Worm (Caenorhabditis elegans) whole organism, L4 larva: ENCODE data around the gene ugt-9.

Experiments
- F49E8.2 ChIP-seq: sonication (generic microtip); optimal IDR thresholded peaks from 2 replicates; lab custom pipeline; 2016; ENCODE audit warnings: missing compliant biosample characterization, mild to moderate bottlenecking, missing genetic modification characterization, borderline replicate concordance
- R02D3.7 ChIP-seq: fragments of 150-350 bp; sonication (generic microtip); optimal IDR thresholded peaks from 3 replicates; lab custom pipeline; 2014; ENCODE audit warnings: missing biosample characterization, missing genetic modification characterization
- T26A8.4 ChIP-seq: fragments of 200-800 bp; sonication (Bioruptor generic); IDR thresholded peaks from 2 replicates; pipeline ENCODE4 v1.3.6; 2022; ENCODE audit warnings: missing genetic modification characterization, missing compliant biosample characterization
- Y48G9A.11 ChIP-seq: fragments of 200-800 bp; sonication (Bioruptor generic); IDR thresholded peaks from 2 replicates; pipeline ENCODE4 v1.3.6; 2022; ENCODE audit warnings: missing genetic modification reagents, missing genetic modification characterization, missing compliant biosample characterization
- Y5F2A.4 ChIP-seq: fragments of 200-800 bp; sonication (Bioruptor generic); optimal IDR thresholded peaks from 2 replicates; lab custom pipeline; 2018; ENCODE audit warnings: mild to moderate bottlenecking, missing genetic modification characterization, missing compliant biosample characterization
- Y75B8A.6 ChIP-seq: fragments of 200-800 bp; sonication (Bioruptor generic); IDR thresholded peaks from 2 replicates; pipeline ENCODE4 v1.3.6; 2022; ENCODE audit warnings: missing genetic modification reagents, missing genetic modification characterization, missing compliant biosample characterization
- ZK546.5 ChIP-seq, 2 experiments: sonication (generic microtip); optimal IDR thresholded peaks; 2 replicates each; lab custom pipeline; 2017; ENCODE audit warnings: missing biosample characterization in 2 of 2, missing genetic modification characterization in 2 of 2
- arid-1 ChIP-seq: fragments of 200-800 bp; sonication (Bioruptor generic); conservative IDR thresholded peaks from 2 replicates; pipeline ENCODE4 v1.3.6; 2022; ENCODE audit warnings: missing genetic modification reagents, missing genetic modification characterization, missing compliant biosample characterization
- ceh-20 ChIP-seq: fragments of 200-800 bp; sonication (Bioruptor generic); IDR thresholded peaks from 2 replicates; pipeline ENCODE4 v1.3.6; 2022; ENCODE audit warnings: missing genetic modification reagents, missing genetic modification characterization, missing compliant biosample characterization
- ceh-28 ChIP-seq: fragments of 150-350 bp; optimal IDR thresholded peaks from 2 replicates; lab custom pipeline; 2014; ENCODE audit warnings: missing biosample characterization, missing genetic modification reagents, missing genetic modification characterization
- ceh-44 ChIP-seq: fragments of 200-800 bp; sonication (Bioruptor generic); IDR thresholded peaks from 2 replicates; pipeline ENCODE4 v1.3.6; 2022; ENCODE audit warnings: missing genetic modification reagents, missing genetic modification characterization, missing compliant biosample characterization
- ces-1 ChIP-seq: fragments of 150-350 bp; sonication (generic microtip); optimal IDR thresholded peaks from 4 replicates; lab custom pipeline; 2014; ENCODE audit warnings: missing biosample characterization, missing genetic modification reagents, missing genetic modification characterization
- daf-16 ChIP-seq, 3 experiments: sonication (generic microtip); optimal IDR thresholded peaks; 2 replicates each; lab custom pipeline; 2016 to 2017; ENCODE audit warnings: missing genetic modification characterization in 3 of 3, missing genetic modification reagents in 3 of 3, mild to moderate bottlenecking in 2 of 3, missing compliant biosample characterization in 2 of 3, missing biosample characterization in 1 of 3, moderate library complexity in 1 of 3
- daf-8 ChIP-seq: fragments of 200-800 bp; sonication (Bioruptor generic); IDR thresholded peaks from 2 replicates; pipeline ENCODE4 v1.3.6; 2022; ENCODE audit warnings: missing genetic modification characterization, missing compliant biosample characterization
- dmd-6 ChIP-seq: fragments of 200-800 bp; sonication (Bioruptor generic); IDR thresholded peaks from 2 replicates; pipeline ENCODE4 v1.3.6; 2022; ENCODE audit warnings: missing genetic modification reagents, missing genetic modification characterization, missing compliant biosample characterization
- dmd-9 ChIP-seq: fragments of 200-800 bp; sonication (Bioruptor generic); IDR thresholded peaks from 2 replicates; pipeline ENCODE4 v1.3.6; 2022; ENCODE audit warnings: missing genetic modification reagents, missing genetic modification characterization, missing compliant biosample characterization
- duxl-1 ChIP-seq: sonication (generic microtip); optimal IDR thresholded peaks from 2 replicates; lab custom pipeline; 2016; ENCODE audit warnings: mild to moderate bottlenecking, missing genetic modification characterization, moderate library complexity, missing compliant biosample characterization; ENCODE audit not compliant: poor library complexity
- dve-1 ChIP-seq: sonication (generic microtip); optimal IDR thresholded peaks from 2 replicates; lab custom pipeline; 2017; ENCODE audit warnings: antibody characterized with exemption, mild to moderate bottlenecking, missing genetic modification characterization, missing compliant biosample characterization; ENCODE audit not compliant: insufficient read depth
- fkh-10 ChIP-seq: fragments of 150-350 bp; optimal IDR thresholded peaks from 2 replicates; lab custom pipeline; 2014; ENCODE audit warnings: missing biosample characterization, missing genetic modification reagents, missing genetic modification characterization
- fos-1 ChIP-seq: fragments of 150-350 bp; optimal IDR thresholded peaks from 2 replicates; lab custom pipeline; 2014; ENCODE audit warnings: missing biosample characterization, missing genetic modification characterization
- hlh-11 ChIP-seq: fragments of 200-800 bp; sonication (Bioruptor generic); optimal IDR thresholded peaks from 2 replicates; lab custom pipeline; 2018; ENCODE audit warnings: mild to moderate bottlenecking, missing genetic modification characterization, missing compliant biosample characterization
- hlh-30 ChIP-seq: sonication (generic microtip); optimal IDR thresholded peaks from 2 replicates; lab custom pipeline; 2017; ENCODE audit warnings: antibody characterized with exemption, mild to moderate bottlenecking, missing genetic modification characterization, missing compliant biosample characterization; ENCODE audit not compliant: insufficient read depth
- lin-13 ChIP-seq: fragments of 150-350 bp; optimal IDR thresholded peaks from 2 replicates; lab custom pipeline; 2014; ENCODE audit warnings: missing biosample characterization, missing genetic modification reagents, missing genetic modification characterization
- lin-38 ChIP-seq: fragments of 200-800 bp; sonication (Bioruptor generic); IDR thresholded peaks from 2 replicates; pipeline ENCODE4 v1.3.6; 2022; ENCODE audit warnings: missing genetic modification reagents, missing genetic modification characterization, missing compliant biosample characterization
- madf-5 ChIP-seq, 2 experiments: fragments of 200-800 bp; sonication (Bioruptor generic); IDR thresholded peaks; 2 replicates each; pipeline ENCODE4 v1.3.6; 2022; ENCODE audit warnings: missing compliant biosample characterization in 2 of 2, missing genetic modification characterization in 2 of 2
- mdl-1 ChIP-seq, 2 experiments: fragments of 150-350 bp in 1 of 2; sonication (generic microtip) in 1 of 2; optimal IDR thresholded peaks; 2 replicates each; lab custom pipeline; 2014 to 2017; ENCODE audit warnings: missing biosample characterization in 2 of 2, missing genetic modification characterization in 2 of 2
- mep-1 ChIP-seq: fragments of 150-350 bp; sonication (generic microtip); optimal IDR thresholded peaks from 3 replicates; lab custom pipeline; 2014; ENCODE audit warnings: missing biosample characterization, missing genetic modification characterization
- nhr-102 ChIP-seq: sonication (generic microtip); optimal IDR thresholded peaks from 2 replicates; lab custom pipeline; 2016; ENCODE audit warnings: mild to moderate bottlenecking, missing genetic modification characterization, moderate library complexity, missing compliant biosample characterization
- nhr-25 ChIP-seq: sonication (generic microtip); optimal IDR thresholded peaks from 2 replicates; lab custom pipeline; 2017; ENCODE audit warnings: missing genetic modification characterization, mild to moderate bottlenecking, missing compliant biosample characterization, antibody characterized with exemption, moderate library complexity, borderline replicate concordance; ENCODE audit not compliant: insufficient read depth
- nhr-28 ChIP-seq: fragments of 150-350 bp; optimal IDR thresholded peaks from 2 replicates; lab custom pipeline; 2014; ENCODE audit warnings: missing biosample characterization, missing genetic modification characterization
- nhr-77 ChIP-seq: fragments of 150-350 bp; optimal IDR thresholded peaks from 2 replicates; lab custom pipeline; 2014; ENCODE audit warnings: missing biosample characterization, missing genetic modification characterization
- php-3 ChIP-seq: fragments of 200-800 bp; sonication (Bioruptor generic); IDR thresholded peaks from 2 replicates; pipeline ENCODE4 v1.3.6; 2022; ENCODE audit warnings: missing genetic modification reagents, missing genetic modification characterization, missing compliant biosample characterization
- pqm-1 ChIP-seq: sonication (generic microtip); optimal IDR thresholded peaks from 2 replicates; lab custom pipeline; 2017; ENCODE audit warnings: missing biosample characterization, missing genetic modification characterization
- skn-1 ChIP-seq: fragments of 150-350 bp; optimal IDR thresholded peaks from 2 replicates; lab custom pipeline; 2014; ENCODE audit warnings: missing biosample characterization, missing genetic modification characterization
- snpc-1.2 ChIP-seq: fragments of 200-800 bp; sonication (Bioruptor generic); IDR thresholded peaks from 2 replicates; pipeline ENCODE4 v1.3.6; 2022; ENCODE audit warnings: missing genetic modification reagents, missing genetic modification characterization, missing compliant biosample characterization
- spr-1 ChIP-seq: sonication (generic microtip); optimal IDR thresholded peaks from 2 replicates; lab custom pipeline; 2016; ENCODE audit warnings: mild to moderate bottlenecking, missing genetic modification characterization, missing compliant biosample characterization
- unc-130 ChIP-seq: sonication (generic microtip); optimal IDR thresholded peaks from 2 replicates; lab custom pipeline; 2016; ENCODE audit warnings: missing genetic modification reagents, missing genetic modification characterization, missing compliant biosample characterization
- vab-7 ChIP-seq: fragments of 200-800 bp; sonication (Bioruptor generic); IDR thresholded peaks from 2 replicates; pipeline ENCODE4 v1.3.6; 2022; ENCODE audit warnings: missing genetic modification reagents, missing genetic modification characterization, missing compliant biosample characterization
- zag-1 ChIP-seq: fragments of 150-350 bp; optimal IDR thresholded peaks from 2 replicates; lab custom pipeline; 2014; ENCODE audit warnings: missing biosample characterization, missing genetic modification characterization
- zip-2 ChIP-seq: fragments of 150-350 bp; optimal IDR thresholded peaks from 2 replicates; lab custom pipeline; 2014; ENCODE audit warnings: missing biosample characterization, missing genetic modification characterization
- ztf-7 ChIP-seq: fragments of 150-350 bp; optimal IDR thresholded peaks from 2 replicates; lab custom pipeline; 2014; ENCODE audit warnings: missing biosample characterization, missing genetic modification characterization

ugt-9 gene

DNA sequence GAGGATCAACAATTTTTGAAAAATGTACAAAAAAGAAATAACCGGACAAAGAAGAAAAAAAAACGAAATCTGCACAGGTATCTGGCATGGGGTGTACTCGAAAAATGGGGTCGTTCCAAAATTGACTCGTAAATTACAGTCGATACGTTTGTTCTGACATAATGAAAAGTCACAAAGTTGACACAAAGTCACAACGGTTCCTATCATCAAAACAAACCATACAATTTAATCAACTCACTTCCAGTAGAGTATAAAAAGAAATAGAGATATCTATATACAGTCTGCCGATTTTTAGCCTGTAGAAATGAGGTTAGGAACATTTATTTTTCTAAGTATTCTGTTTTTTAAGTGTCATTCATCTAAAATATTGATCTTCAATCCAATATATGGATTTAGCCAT is 11.4 kb upstream of the ugt-9 start, which contains the start of gene T19H12.12:
TSS of gene T19H12.12 (plus strand) at position 301 of the 400 bp plus-strand sequence.
- no peak for TF ChIP-seq ZK546.5 (tag; optimal IDR thresholded peaks at IDR 0.05; lab: Kevin White, UChicago)
- TF ChIP-seq ceh-20: no peak
- no peak for TF ChIP-seq arid-1 (GFP tag; lab: Robert Waterston, UW)
- no peak for TF ChIP-seq spr-1
- no peak for TF ChIP-seq ceh-44 (GFP tag; lab: Robert Waterston, UW)
- no peak for TF ChIP-seq vab-7
- no peak for TF ChIP-seq fos-1 (tag; lab: Kevin White, UChicago)
- TF ChIP-seq madf-5 (GFP tag; IDR thresholded peaks at IDR 0.05; lab: Robert Waterston, UW): no peak
- TF ChIP-seq, all 104 proteins: peak for 0

DNA sequence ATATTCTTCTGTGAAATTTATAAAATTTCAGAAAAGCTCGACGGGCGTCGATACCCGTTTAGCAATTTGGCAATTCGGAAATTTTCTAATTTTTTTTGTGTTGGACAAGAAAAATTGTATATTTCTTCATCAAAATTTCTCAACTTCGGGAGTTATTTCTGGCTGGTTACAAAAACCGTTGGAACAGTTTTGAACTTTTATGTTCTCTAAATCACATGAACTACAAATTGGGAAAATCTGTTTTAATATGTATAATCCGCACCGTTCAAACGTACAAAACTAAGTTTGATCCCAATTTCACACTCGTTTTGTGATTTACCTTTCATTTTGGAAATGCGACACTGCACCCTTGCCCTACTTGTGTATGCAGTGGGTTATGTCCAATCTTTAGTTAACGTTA is 10.5 kb upstream of the ugt-9 start, which contains the start of gene T19H12.3:
TSS of gene T19H12.3 (plus strand) at position 301 of the 400 bp plus-strand sequence.
- TF ChIP-seq nhr-25 (tag; lab: Kevin White, UChicago) (no peak), ces-1 (GFP tag; lab: Kevin White, UChicago) (no peak), nhr-102 (tag; lab: Kevin White, UChicago) (no peak), dmd-9 (GFP tag; lab: Robert Waterston, UW) (no peak), Y5F2A.4 (no peak)
- TF ChIP-seq, all 104 proteins: peak for 0

DNA sequence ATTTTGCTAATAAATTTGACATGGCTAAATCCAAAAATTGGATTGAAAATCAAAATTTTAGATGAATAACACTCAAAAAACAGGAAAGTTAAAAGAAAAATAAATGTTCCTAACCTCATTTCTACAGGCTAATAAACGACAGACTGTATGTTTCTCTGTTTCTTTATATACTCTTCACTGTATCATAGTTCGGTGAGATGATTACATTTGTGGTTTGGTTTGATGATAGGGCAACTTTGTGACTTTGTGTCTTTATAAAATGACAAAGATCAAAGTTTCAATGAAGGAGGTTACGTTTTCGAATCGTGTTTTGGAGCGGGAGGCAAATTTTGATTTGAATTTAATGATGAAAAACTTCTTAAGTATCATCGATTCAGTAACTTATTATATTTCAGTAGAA is 6.4 kb upstream of the ugt-9 start, which contains the start of gene ugt-12:
TSS of gene ugt-12 (minus strand) at position 153 of the 400 bp plus-strand sequence.
- peak; percentile 58 for TF ChIP-seq nhr-77 (tag; lab: Kevin White, UChicago)
- peak; percentile 18 for TF ChIP-seq mep-1 (tag; lab: Kevin White, UChicago)
- TF ChIP-seq ztf-7 (tag; lab: Kevin White, UChicago): peak; percentile 57
- no peak for TF ChIP-seq zag-1 (tag; lab: Kevin White, UChicago)
- peak; percentile 93 for TF ChIP-seq nhr-28
- peak; percentile 35 for TF ChIP-seq dve-1 (tag; lab: Kevin White, UChicago)
- no peak for TF ChIP-seq duxl-1 (tag; lab: Kevin White, UChicago)
- TF ChIP-seq daf-16 (GFP tag; optimal IDR thresholded peaks at IDR 0.05; lab: Kevin White, UChicago): no peak
- TF ChIP-seq daf-16 (tag; optimal IDR thresholded peaks at IDR 0.05; lab: Kevin White, UChicago): peak; percentile 54
- no peak for TF ChIP-seq mdl-1 (tag; optimal IDR thresholded peaks at IDR 0.05; lab: Kevin White, UChicago)
- TF ChIP-seq nhr-102 (tag; lab: Kevin White, UChicago): peak; percentile 28
- peak; percentile 37 for TF ChIP-seq hlh-11 (tag; lab: Kevin White, UChicago)
- peak; percentile 60 for TF ChIP-seq dmd-6 (GFP tag; lab: Robert Waterston, UW)
- TF ChIP-seq pqm-1 (tag; lab: Kevin White, UChicago): peak; percentile 71
- TF ChIP-seq hlh-30 (tag; lab: Kevin White, UChicago): peak; percentile 18
- TF ChIP-seq daf-8 (GFP tag; lab: Robert Waterston, UW): no peak

ce11 chrV:4889976-4890479 is 5.8 kb upstream of the ugt-9 start, which contains the start of gene T19H12.2:
Gene T19H12.2, plus strand, starts transcription at chrV:4890429.
- TF ChIP-seq fkh-10 (GFP tag; lab: Kevin White, UChicago) (no peak), R02D3.7 (tag; lab: Kevin White, UChicago) (no peak), unc-130 (GFP tag; lab: Kevin White, UChicago) (peak; percentile 91), T26A8.4 (no peak), php-3 (GFP tag; lab: Robert Waterston, UW) (no peak), F49E8.2 (tag; lab: Kevin White, UChicago) (peak; percentile 85), skn-1 (tag; lab: Kevin White, UChicago) (no peak), snpc-1.2 (GFP tag; lab: Robert Waterston, UW) (peak; percentile 78), lin-13 (GFP tag; lab: Kevin White, UChicago) (peak; percentile 32), arid-1 (GFP tag; lab: Robert Waterston, UW) (no peak), ceh-28 (tag; lab: Kevin White, UChicago) (no peak), zip-2 (tag; lab: Kevin White, UChicago) (no peak), vab-7 (peak; percentile 18; the same call in 1 of the 2 replicates), lin-38 (GFP tag; lab: Robert Waterston, UW) (peak; percentile 98), duxl-1 (tag; lab: Kevin White, UChicago) (no peak), Y75B8A.6 (GFP tag; lab: Robert Waterston, UW) (no peak), Y48G9A.11 (GFP tag; lab: Robert Waterston, UW) (peak; percentile 87)
